Fruit fly (Drosophila melanogaster) whole organism, adult: ENCODE results near the gene CG6051.

Source experiments
- CG11617 ChIP-seq: fragments of 200-800 bp; sonication (Bioruptor generic); optimal IDR thresholded peaks from 2 replicates; lab custom pipeline; 2017; ENCODE audit warnings: mild to moderate bottlenecking, missing biosample characterization, missing genetic modification reagents, missing genetic modification characterization
- CG12768 ChIP-seq: fragments of 200-800 bp; sonication (Bioruptor generic); optimal IDR thresholded peaks from 2 replicates; lab custom pipeline; 2017; ENCODE audit warnings: missing biosample characterization, missing genetic modification characterization, mild to moderate bottlenecking, moderate library complexity, missing genetic modification reagents
- CG14711 ChIP-seq: fragments of 200-800 bp; sonication (Bioruptor generic); optimal IDR thresholded peaks from 2 replicates; lab custom pipeline; 2018; ENCODE audit warnings: missing biosample characterization, mild to moderate bottlenecking, missing genetic modification characterization, moderate library complexity
- CG1620 ChIP-seq: fragments of 200-800 bp; sonication (Bioruptor generic); optimal IDR thresholded peaks from 2 replicates; lab custom pipeline; 2016; ENCODE audit warnings: missing biosample characterization, missing genetic modification characterization
- CG33017 ChIP-seq: fragments of 200-800 bp; sonication (Bioruptor generic); optimal IDR thresholded peaks from 2 replicates; lab custom pipeline; 2018; ENCODE audit warnings: missing biosample characterization, mild to moderate bottlenecking, missing genetic modification characterization, moderate library complexity
- CG5204 ChIP-seq: fragments of 200-800 bp; sonication (Bioruptor generic); optimal IDR thresholded peaks from 2 replicates; lab custom pipeline; 2016; ENCODE audit warnings: missing biosample characterization, missing genetic modification characterization
- CG7045 ChIP-seq: fragments of 200-800 bp; sonication (Bioruptor generic); optimal IDR thresholded peaks from 2 replicates; lab custom pipeline; 2017; ENCODE audit warnings: missing biosample characterization, mild to moderate bottlenecking, missing genetic modification characterization
- CG7101 ChIP-seq: fragments of 200-800 bp; sonication (Bioruptor generic); optimal IDR thresholded peaks from 2 replicates; lab custom pipeline; 2018; ENCODE audit warnings: missing biosample characterization, mild to moderate bottlenecking, missing genetic modification characterization, moderate library complexity
- Clk ChIP-seq: fragments of 200-800 bp; sonication (Bioruptor generic); optimal IDR thresholded peaks from 2 replicates; lab custom pipeline; 2017; ENCODE audit warnings: missing biosample characterization, missing genetic modification characterization
- Crg-1 ChIP-seq: fragments of 200-800 bp; sonication (Bioruptor generic); optimal IDR thresholded peaks from 2 replicates; lab custom pipeline; 2016; ENCODE audit warnings: missing biosample characterization, missing genetic modification characterization
- Hr96 ChIP-seq: fragments of 200-800 bp; sonication (Bioruptor generic); optimal IDR thresholded peaks from 2 replicates; lab custom pipeline; 2016; ENCODE audit warnings: missing biosample characterization, missing genetic modification characterization
- Mnt ChIP-seq: fragments of 200-800 bp; sonication (Bioruptor generic); optimal IDR thresholded peaks from 2 replicates; lab custom pipeline; 2016; ENCODE audit warnings: missing biosample characterization, mild to moderate bottlenecking, missing genetic modification characterization
- bab1 ChIP-seq: fragments of 200-800 bp; sonication (Bioruptor generic); optimal IDR thresholded peaks from 3 replicates; lab custom pipeline; 2019; ENCODE audit warnings: missing biosample characterization, mild to moderate bottlenecking, missing genetic modification characterization, moderate library complexity
- cic ChIP-seq: fragments of 200-800 bp; sonication (Bioruptor generic); optimal IDR thresholded peaks from 2 replicates; lab custom pipeline; 2017; ENCODE audit warnings: missing biosample characterization, mild to moderate bottlenecking, missing genetic modification characterization, moderate library complexity
- cnc ChIP-seq, 2 experiments: fragments of >200 bp; optimal IDR thresholded peaks; 2 replicates each; lab custom pipeline; 2017
- kay ChIP-seq: fragments of 200-800 bp; sonication (Bioruptor generic); peaks from one replicate; lab custom pipeline; 2016; ENCODE audit warnings: missing biosample characterization, missing genetic modification characterization, borderline replicate concordance
- ovo ChIP-seq: fragments of 200-800 bp; sonication (Bioruptor generic); optimal IDR thresholded peaks from 2 replicates; lab custom pipeline; 2016; ENCODE audit warnings: missing biosample characterization, missing genetic modification characterization
- pad ChIP-seq: fragments of 200-800 bp; sonication (Bioruptor generic); optimal IDR thresholded peaks from 3 replicates; lab custom pipeline; 2017; ENCODE audit warnings: missing biosample characterization, missing genetic modification characterization, mild to moderate bottlenecking, moderate library complexity, missing genetic modification reagents
- tj ChIP-seq: fragments of 200-800 bp; sonication (Bioruptor generic); optimal IDR thresholded peaks from 3 replicates; lab custom pipeline; 2017; ENCODE audit warnings: missing biosample characterization, mild to moderate bottlenecking, missing genetic modification characterization, moderate library complexity
- toe ChIP-seq: fragments of 200-800 bp; sonication (Bioruptor generic); optimal IDR thresholded peaks from 2 replicates; lab custom pipeline; 2016; ENCODE audit warnings: missing biosample characterization, missing genetic modification characterization

Gene CG6051

DNA sequence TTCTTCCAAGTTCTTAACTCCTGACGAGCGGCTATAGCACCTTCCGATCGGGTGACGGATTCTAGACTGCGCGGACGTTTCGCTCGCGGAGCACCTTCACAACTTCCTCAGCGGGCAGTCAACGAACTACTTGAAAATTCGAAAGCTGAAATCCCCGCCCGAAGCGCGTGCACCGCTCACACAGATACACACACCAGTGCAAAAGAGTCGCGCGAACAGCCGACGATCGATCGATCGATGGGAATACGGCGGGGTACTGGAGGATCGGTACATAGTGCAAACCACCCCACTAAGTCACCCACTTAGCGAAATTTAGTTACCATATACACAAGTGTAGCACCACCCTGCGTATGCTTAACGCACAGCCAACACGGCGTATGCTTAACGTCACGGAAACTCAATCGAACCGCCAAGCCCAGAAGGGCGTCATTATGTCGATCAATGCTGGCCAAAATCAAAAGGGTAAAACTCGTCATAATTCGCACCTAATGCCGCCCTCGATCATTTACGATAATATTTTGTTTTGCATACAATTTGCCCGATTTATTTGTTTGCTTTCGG lies 44.7 kb downstream of the CG6051 start, which contains the start of gene CAH9:
CAH9 (minus strand) TSS at position 51 of the 561 bp plus-strand sequence.
- no peak for TF ChIP-seq Mnt (GFP tag; lab: Kevin White, UChicago)
- no peak for TF ChIP-seq Crg-1 (GFP tag; lab: Kevin White, UChicago)
- TF ChIP-seq CG5204 = no peak
- TF ChIP-seq kay (GFP tag; lab: Kevin White, UChicago) = no peak
- no peak for TF ChIP-seq toe (GFP tag; lab: Kevin White, UChicago)
- TF ChIP-seq CG11617 = no peak
- no peak for TF ChIP-seq cic (GFP tag; lab: Kevin White, UChicago)
- no peak for TF ChIP-seq bab1
- no peak for TF ChIP-seq CG7045 (GFP tag; lab: Kevin White, UChicago)
- TF ChIP-seq tj = no peak
- no peak for TF ChIP-seq CG7101 (tag; lab: Kevin White, UChicago)
- TF ChIP-seq CG12768 (GFP tag; lab: Kevin White, UChicago) = no peak
- TF ChIP-seq CG14711 (tag; lab: Kevin White, UChicago) = no peak
- TF ChIP-seq cnc (optimal IDR thresholded peaks at IDR 0.05; lab: Kevin White, UChicago) = no peak
- no peak for TF ChIP-seq Hr96 (GFP tag; lab: Kevin White, UChicago)
- no peak for TF ChIP-seq CG1620 (GFP tag; lab: Kevin White, UChicago)
- TF ChIP-seq Clk (GFP tag; lab: Kevin White, UChicago) = no peak

DNA sequence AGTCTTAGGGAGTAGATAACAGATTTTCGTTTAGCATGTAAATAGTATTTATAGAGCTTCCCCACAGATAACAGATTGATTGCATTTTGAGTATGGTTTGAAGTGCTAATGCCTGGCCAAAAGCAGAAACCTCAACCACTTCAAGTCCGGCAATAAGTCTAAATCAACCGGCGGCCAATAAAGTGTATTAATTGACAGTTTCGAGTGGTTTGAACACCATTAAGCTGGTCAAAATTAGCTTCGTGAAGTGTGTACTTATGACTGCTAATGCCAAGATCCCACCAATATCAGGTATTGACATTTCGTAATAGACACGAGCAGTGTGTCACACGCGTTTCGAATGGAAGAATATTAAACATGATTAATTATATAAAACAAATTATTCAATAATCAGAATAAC lies 45.4 kb downstream of the CG6051 start:
- TF ChIP-seq cic (GFP tag; lab: Kevin White, UChicago) (no peak), kay (GFP tag; lab: Kevin White, UChicago) (no peak), CG7045 (GFP tag; lab: Kevin White, UChicago) (no peak), Crg-1 (GFP tag; lab: Kevin White, UChicago) (no peak), tj (no peak), cnc (optimal IDR thresholded peaks at IDR 0.05; lab: Kevin White, UChicago) (no peak), Mnt (GFP tag; lab: Kevin White, UChicago) (no peak), CG1620 (GFP tag; lab: Kevin White, UChicago) (no peak), CG5204 (no peak), CG33017 (no peak), toe (GFP tag; lab: Kevin White, UChicago) (no peak), Hr96 (GFP tag; lab: Kevin White, UChicago) (no peak), Clk (GFP tag; lab: Kevin White, UChicago) (no peak), bab1 (no peak)

DNA sequence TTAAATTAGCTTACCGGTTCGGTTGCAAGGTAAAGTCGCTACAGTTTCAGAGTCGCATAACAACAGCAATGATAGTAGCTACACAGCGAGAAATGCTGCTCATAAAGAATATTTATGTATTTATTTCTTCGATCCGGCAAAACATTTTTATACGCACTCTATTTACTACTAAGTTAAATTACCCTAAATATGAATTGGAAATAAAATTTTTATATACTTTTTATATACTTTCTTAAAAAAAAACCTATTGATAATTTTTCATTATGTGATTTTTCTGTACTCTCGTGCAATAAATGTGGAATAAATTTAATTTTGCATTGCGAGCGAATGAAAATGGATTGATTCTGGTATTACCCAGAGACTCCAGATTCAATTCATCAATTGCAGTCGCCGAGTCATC lies 49.9 kb downstream of the CG6051 start, which contains the start of gene Jhbp11:
Jhbp11 (plus strand) TSS at position 301 of the 400 bp plus-strand sequence.
- no peak for TF ChIP-seq CG7045 (GFP tag; lab: Kevin White, UChicago)
- TF ChIP-seq CG11617 = no peak
- peak; percentile 6 for TF ChIP-seq CG14711 (tag; lab: Kevin White, UChicago)
- no peak for TF ChIP-seq ovo (GFP tag; lab: Kevin White, UChicago)
- TF ChIP-seq Clk (GFP tag; lab: Kevin White, UChicago) = no peak

DNA sequence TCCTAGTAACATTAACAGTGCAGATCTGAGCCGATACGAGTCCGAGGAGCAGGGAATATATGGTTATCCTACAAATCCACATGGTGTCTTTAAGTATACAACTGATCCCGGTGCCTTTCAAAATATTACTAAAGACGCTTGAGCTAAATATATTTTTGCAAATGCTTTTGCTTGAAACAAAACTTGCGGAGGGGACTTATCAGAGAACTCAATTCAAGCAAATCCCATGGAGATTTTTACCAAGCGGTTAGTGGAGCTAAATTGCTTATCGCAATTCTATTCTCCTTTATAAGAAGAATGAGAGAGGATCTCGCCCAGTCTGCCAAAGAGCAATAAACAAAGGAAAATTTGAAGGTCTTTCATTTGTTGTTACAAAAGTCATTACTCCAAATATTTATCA lies 51.3 kb downstream of the CG6051 start, which contains the start of gene eater:
eater (minus strand) TSS at position 101 of the 400 bp plus-strand sequence.
- TF ChIP-seq tj = no peak
- TF ChIP-seq CG7045 (GFP tag; lab: Kevin White, UChicago) = no peak

DNA sequence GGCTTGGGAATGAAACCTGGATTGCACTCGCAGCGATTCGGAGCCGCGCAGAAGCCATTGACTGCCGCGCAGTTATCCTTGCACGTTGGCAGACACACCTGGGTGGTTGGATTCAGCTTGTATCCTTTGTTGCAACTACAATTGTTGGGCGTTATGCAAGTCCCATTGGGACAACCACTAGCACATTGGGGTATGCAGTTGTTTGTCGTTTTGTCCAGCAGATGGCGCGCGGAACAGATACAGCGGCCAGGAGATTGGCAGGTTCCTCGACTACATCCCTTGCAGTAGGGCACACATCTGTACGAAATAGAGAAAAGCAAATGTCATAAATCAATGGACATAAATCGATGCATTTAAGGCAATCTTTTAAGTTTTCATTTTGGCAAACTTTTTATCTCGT lies 52.2 kb downstream of the CG6051 start:
- TF ChIP-seq CG11617 (no peak), CG7101 (tag; lab: Kevin White, UChicago) (no peak), kay (GFP tag; lab: Kevin White, UChicago) (no peak), cnc (optimal IDR thresholded peaks at IDR 0.05; lab: Kevin White, UChicago) (no peak), CG1620 (GFP tag; lab: Kevin White, UChicago) (no peak), tj (no peak), bab1 (no peak), Crg-1 (GFP tag; lab: Kevin White, UChicago) (no peak), CG14711 (tag; lab: Kevin White, UChicago) (no peak), toe (GFP tag; lab: Kevin White, UChicago) (no peak), Mnt (GFP tag; lab: Kevin White, UChicago) (no peak), Clk (GFP tag; lab: Kevin White, UChicago) (no peak), CG12768 (GFP tag; lab: Kevin White, UChicago) (no peak), ovo (GFP tag; lab: Kevin White, UChicago) (no peak)

DNA sequence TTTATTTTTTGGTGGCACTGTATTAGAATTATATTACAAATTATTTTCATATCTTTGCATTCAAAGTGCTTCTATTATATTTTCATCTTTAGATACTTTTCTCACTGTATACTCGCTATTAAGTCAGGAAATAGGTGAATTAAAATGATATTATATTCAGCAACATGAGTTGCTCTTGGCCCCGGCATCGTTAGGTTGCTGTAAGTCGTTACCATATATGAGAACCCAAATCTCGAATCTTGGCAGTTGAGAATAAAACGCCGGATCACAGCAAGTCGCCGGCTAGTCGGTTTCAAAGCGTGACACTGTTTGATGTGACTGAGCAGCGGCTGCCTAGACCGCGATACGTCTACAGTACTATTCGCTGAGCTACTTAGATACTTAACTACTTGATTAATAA lies 56.6 kb downstream of the CG6051 start, which contains the start of gene CG14259:
CG14259 (plus strand) TSS at position 301 of the 400 bp plus-strand sequence.
- TF ChIP-seq CG5204 (no peak), CG7101 (tag; lab: Kevin White, UChicago) (no peak), Crg-1 (GFP tag; lab: Kevin White, UChicago) (no peak), Mnt (GFP tag; lab: Kevin White, UChicago) (no peak), Hr96 (GFP tag; lab: Kevin White, UChicago) (no peak), CG12768 (GFP tag; lab: Kevin White, UChicago) (no peak), Clk (GFP tag; lab: Kevin White, UChicago) (no peak), CG11617 (no peak), kay (GFP tag; lab: Kevin White, UChicago) (no peak), CG7045 (GFP tag; lab: Kevin White, UChicago) (no peak), cnc (optimal IDR thresholded peaks at IDR 0.05; lab: Kevin White, UChicago) (no peak), tj (no peak), CG1620 (GFP tag; lab: Kevin White, UChicago) (no peak), pad (GFP tag; lab: Kevin White, UChicago) (no peak), CG33017 (no peak), ovo (GFP tag; lab: Kevin White, UChicago) (no peak), toe (GFP tag; lab: Kevin White, UChicago) (no peak), cic (GFP tag; lab: Kevin White, UChicago) (no peak)
